Worm (Caenorhabditis elegans): ENCODE results near the gene F31E3.6.
A peak's percentile ranks its signal among the peaks of the same experiment; 100 is the strongest.

Gene F31E3.6

ce11 chrIII:7021156-7021637, 39.3 kb downstream of the F31E3.6 start, which contains the start of gene rfl-1:
rfl-1 (plus strand) TSS chrIII:7021206.
- TF ChIP-seq let-607 (tag; optimal IDR thresholded peaks at IDR 0.05) (no peak), F23B12.7 (tag; optimal IDR thresholded peaks at IDR 0.05; ENCODE audit: insufficient read depth) (peak; percentile 19), efl-1 (GFP tag; optimal IDR thresholded peaks at IDR 0.05) (no peak), attf-3 (GFP tag; conservative IDR thresholded peaks at IDR 0.05) (peak; percentile 97), K12H6.12 (tag; optimal IDR thresholded peaks at IDR 0.05) (no peak), chd-7 (tag; optimal IDR thresholded peaks at IDR 0.05) (no peak), hmg-1.2 (GFP tag; IDR thresholded peaks at IDR 0.05) (peak; percentile 99), him-1 (tag; optimal IDR thresholded peaks at IDR 0.05) (peak; percentile 25), madf-10 (tag; optimal IDR thresholded peaks at IDR 0.05) (no peak), madf-6 (GFP tag; IDR thresholded peaks at IDR 0.05) (0 out of 2 replicates have a peak, but pooled peaks have one; percentile 7), C06A6.2 (GFP tag; conservative IDR thresholded peaks at IDR 0.05) (no peak), F22D6.2 (tag; optimal IDR thresholded peaks at IDR 0.05) (no peak), snpc-3.4 (tag; optimal IDR thresholded peaks at IDR 0.05) (peak; percentile 20), lsl-1 (GFP tag; optimal IDR thresholded peaks at IDR 0.05) (peak; percentile 12), Y53F4B.3 (GFP tag; IDR thresholded peaks at IDR 0.05) (no peak), mcd-1 (GFP tag; IDR thresholded peaks at IDR 0.05) (0 out of 2 replicates have a peak, but pooled peaks have one; percentile 26), attf-5 (GFP tag; optimal IDR thresholded peaks at IDR 0.05) (peak; percentile 19)

ce11 chrIII:7025839-7026238, 44.0 kb downstream of the F31E3.6 start:
- no peak for TF ChIP-seq xnd-1 (tag; optimal IDR thresholded peaks at IDR 0.05)
- TF ChIP-seq zfh-2 (GFP tag; conservative IDR thresholded peaks at IDR 0.05): peak; percentile 96
- 0 out of 2 replicates have a peak, but pooled peaks have one; percentile 20 for TF ChIP-seq ztf-25 (GFP tag; IDR thresholded peaks at IDR 0.05)
- no peak for TF ChIP-seq Y79H2A.3 (GFP tag; conservative IDR thresholded peaks at IDR 0.05)
- TF ChIP-seq lsy-27 (tag; optimal IDR thresholded peaks at IDR 0.05; ENCODE audit: borderline replicate concordance, insufficient read depth): no peak
- TF ChIP-seq K11D2.4 (GFP tag; IDR thresholded peaks at IDR 0.05): no peak
- TF ChIP-seq F22D6.2 (tag; optimal IDR thresholded peaks at IDR 0.05): no peak
- TF ChIP-seq mcd-1 (GFP tag; IDR thresholded peaks at IDR 0.05): peak; percentile 43; the same call in 1 of the 2 replicates
- no peak for TF ChIP-seq unc-130 (GFP tag; optimal IDR thresholded peaks at IDR 0.05)
- TF ChIP-seq egrh-3 (GFP tag; IDR thresholded peaks at IDR 0.05): peak; percentile 98

ce11 chrIII:7029105-7029504, 47.2 kb downstream of the F31E3.6 start, which contains the start of gene cyk-1:
cyk-1 (minus strand) TSS chrIII:7029205.
- TF ChIP-seq B0019.2 (GFP tag; conservative IDR thresholded peaks at IDR 0.05) (no peak), ztf-6 (GFP tag; IDR thresholded peaks at IDR 0.05) (no peak), lin-54 (GFP tag; optimal IDR thresholded peaks at IDR 0.05) (no peak), mel-28 (tag; optimal IDR thresholded peaks at IDR 0.05; ENCODE audit: borderline replicate concordance) (no peak), egl-44 (GFP tag; IDR thresholded peaks at IDR 0.05) (no peak), athp-1 (tag; optimal IDR thresholded peaks at IDR 0.05) (no peak), aptf-3 (GFP tag; IDR thresholded peaks at IDR 0.05) (no peak)

- TF ChIP-seq nhr-120 (GFP tag; IDR thresholded peaks at IDR 0.05): no peak
- TF ChIP-seq ceh-79 (tag; optimal IDR thresholded peaks at IDR 0.05): no peak
- TF ChIP-seq atf-7 (tag; optimal IDR thresholded peaks at IDR 0.05): peak; percentile 23
- TF ChIP-seq xnd-1 (tag; optimal IDR thresholded peaks at IDR 0.05): no peak
- peak; percentile 73; the same call in 1 of the 2 replicates for TF ChIP-seq lin-26 (GFP tag; IDR thresholded peaks at IDR 0.05)
- no peak for TF ChIP-seq gei-17 (GFP tag; optimal IDR thresholded peaks at IDR 0.05)
- no peak for TF ChIP-seq C06A6.2 (GFP tag; conservative IDR thresholded peaks at IDR 0.05)
- TF ChIP-seq F57A8.1 (GFP tag; optimal IDR thresholded peaks at IDR 0.05): no peak
- TF ChIP-seq mcd-1 (GFP tag; IDR thresholded peaks at IDR 0.05): no peak
- no peak for TF ChIP-seq ztf-28 (GFP tag; IDR thresholded peaks at IDR 0.05)
- TF ChIP-seq C17E4.6 (GFP tag; IDR thresholded peaks at IDR 0.05): no peak
- no peak for TF ChIP-seq F10E7.11 (tag; optimal IDR thresholded peaks at IDR 0.05)
- TF ChIP-seq mel-28 (tag; optimal IDR thresholded peaks at IDR 0.05; ENCODE audit: borderline replicate concordance): no peak
- no peak for TF ChIP-seq dpff-1 (tag; optimal IDR thresholded peaks at IDR 0.05)
Observed at ce11 chrIII:7030044-7030804, 48.3 kb downstream of the F31E3.6 start.

Measured in whole organism, young adult.